Worm (Caenorhabditis elegans): ENCODE results near the gene slc-25A32.

DNA sequence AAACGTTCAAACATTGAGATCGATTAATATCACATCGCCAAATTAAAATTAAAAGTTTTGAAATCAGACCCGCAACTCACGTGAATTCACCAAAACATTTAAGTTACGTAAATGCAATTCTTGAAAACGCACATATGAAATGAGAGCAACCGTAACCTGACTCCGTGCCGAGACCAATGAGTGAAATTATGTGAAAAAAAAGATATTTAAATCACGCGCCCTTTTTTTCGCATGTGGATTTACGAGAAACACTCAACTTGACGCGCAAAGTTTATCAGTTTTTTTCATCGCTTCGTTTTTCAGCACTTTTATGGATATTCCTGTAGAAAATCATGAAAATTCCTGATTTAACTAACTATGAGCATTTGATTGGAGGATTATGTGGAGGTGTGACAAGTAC is at the start of gene slc-25A32, which contains the start of gene gei-14:
- TF ChIP-seq snpc-4 (tag; optimal IDR thresholded peaks at IDR 0.05) = no peak
- no peak for TF ChIP-seq nhr-11 (tag; optimal IDR thresholded peaks at IDR 0.05)
- TF ChIP-seq pha-4 (tag; optimal IDR thresholded peaks at IDR 0.05) = no peak
- no peak for TF ChIP-seq daf-12 (tag; optimal IDR thresholded peaks at IDR 0.05)
- TF ChIP-seq zag-1 (tag; optimal IDR thresholded peaks at IDR 0.05) = no peak
- no peak for TF ChIP-seq ZK546.5 (tag; optimal IDR thresholded peaks at IDR 0.05)
- TF ChIP-seq hmg-11 (tag; optimal IDR thresholded peaks at IDR 0.05) = no peak
- TF ChIP-seq ztf-4 (tag; optimal IDR thresholded peaks at IDR 0.05) = no peak
- no peak for TF ChIP-seq unc-62 (GFP tag; optimal IDR thresholded peaks at IDR 0.05)
- no peak for TF ChIP-seq nhr-28 (tag; optimal IDR thresholded peaks at IDR 0.05)
- TF ChIP-seq unc-39 (tag; optimal IDR thresholded peaks at IDR 0.05) = no peak
- TF ChIP-seq elt-3 (tag; optimal IDR thresholded peaks at IDR 0.05) = no peak
